5 worm cellular contexts compared by ENCODE assay signal in the genomic region with DNA sequence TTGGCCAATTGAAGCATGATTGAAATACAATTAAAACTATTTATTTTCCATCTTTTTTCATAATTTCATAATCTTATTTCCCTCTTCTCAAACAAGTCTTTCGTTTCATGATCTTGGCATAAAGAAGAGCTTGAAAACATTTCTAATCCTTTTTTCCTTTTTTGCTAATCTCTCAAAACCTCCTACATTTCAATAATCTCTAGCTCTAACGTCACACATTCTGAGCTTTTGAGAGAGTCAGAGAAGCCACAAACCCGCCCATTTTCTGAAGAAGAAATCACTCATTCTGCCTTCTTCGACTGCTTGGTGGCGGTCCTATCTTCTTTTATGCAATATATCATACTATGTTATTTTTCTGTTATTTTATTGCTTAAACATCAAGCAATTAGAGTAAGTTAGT.
TF ChIP-seq lines count a peak whose summit lies in the region.

Gene F58F9.1 (plus strand): TSS at position 251 of the 400 bp plus-strand sequence.

TF ChIP-seq in whole organism, L1 larva, 84 proteins besides CTCF, POLR2A, EP300 and RAD21:
- TF ChIP-seq ztf-11 (tag; optimal IDR thresholded peaks at IDR 0.05; lab: Kevin White, UChicago), result no peak
- no peak for TF ChIP-seq fkh-8 (tag; optimal IDR thresholded peaks at IDR 0.05; lab: Kevin White, UChicago)
- TF ChIP-seq lin-14 (GFP tag; optimal IDR thresholded peaks at IDR 0.05; lab: Kevin White, UChicago), result peak; percentile 64
- peak; percentile 29 for TF ChIP-seq nhr-47 (tag; optimal IDR thresholded peaks at IDR 0.05; lab: Kevin White, UChicago)
- no peak for TF ChIP-seq pag-3 (tag; optimal IDR thresholded peaks at IDR 0.05; lab: Kevin White, UChicago; ENCODE audit: borderline replicate concordance, insufficient read depth)
- peak; percentile 4 for TF ChIP-seq swsn-7 (tag; optimal IDR thresholded peaks at IDR 0.05; lab: Kevin White, UChicago)
- TF ChIP-seq tlp-1 (tag; optimal IDR thresholded peaks at IDR 0.05; lab: Kevin White, UChicago), result no peak
- no peak for TF ChIP-seq sup-37 (GFP tag; optimal IDR thresholded peaks at IDR 0.05; lab: Kevin White, UChicago)
- no peak for TF ChIP-seq hpl-2 (GFP tag; optimal IDR thresholded peaks at IDR 0.05; lab: Kevin White, UChicago)
- no peak for TF ChIP-seq nhr-76 (tag; optimal IDR thresholded peaks at IDR 0.05; lab: Kevin White, UChicago)
- no peak for TF ChIP-seq unc-130 (tag; optimal IDR thresholded peaks at IDR 0.05; lab: Kevin White, UChicago)
- no peak for TF ChIP-seq nhr-71 (tag; optimal IDR thresholded peaks at IDR 0.05; lab: Kevin White, UChicago)
- peak; percentile 9 for TF ChIP-seq egl-13 (tag; optimal IDR thresholded peaks at IDR 0.05; lab: Kevin White, UChicago)
- no peak for TF ChIP-seq sptf-1 (tag; optimal IDR thresholded peaks at IDR 0.05; lab: Kevin White, UChicago)
- no peak for TF ChIP-seq mep-1 (tag; optimal IDR thresholded peaks at IDR 0.05; lab: Kevin White, UChicago)
- peak; percentile 37 for TF ChIP-seq dsc-1 (tag; optimal IDR thresholded peaks at IDR 0.05; lab: Kevin White, UChicago)
- TF ChIP-seq zag-1 (tag; optimal IDR thresholded peaks at IDR 0.05; lab: Kevin White, UChicago), result no peak

TF ChIP-seq in whole organism, L2 larva, 48 proteins besides CTCF, POLR2A, EP300 and RAD21:
- TF ChIP-seq lsy-2 (tag; optimal IDR thresholded peaks at IDR 0.05; lab: Kevin White, UChicago) (peak in 1 of 2 experiments; percentile 37), C34F6.9 (tag; optimal IDR thresholded peaks at IDR 0.05; lab: Kevin White, UChicago) (peak; percentile 24), zag-1 (tag; optimal IDR thresholded peaks at IDR 0.05; lab: Kevin White, UChicago) (no peak), blmp-1 (tag; optimal IDR thresholded peaks at IDR 0.05; lab: Kevin White, UChicago; ENCODE audit: insufficient read depth) (no peak), elt-1 (tag; optimal IDR thresholded peaks at IDR 0.05; lab: Kevin White, UChicago) (no peak), nhr-6 (tag; optimal IDR thresholded peaks at IDR 0.05; lab: Kevin White, UChicago) (no peak), nhr-237 (tag; optimal IDR thresholded peaks at IDR 0.05; lab: Kevin White, UChicago) (no peak), mab-5 (tag; optimal IDR thresholded peaks at IDR 0.05; lab: Kevin White, UChicago) (peak; percentile 36), unc-55 (GFP tag; optimal IDR thresholded peaks at IDR 0.05; lab: Kevin White, UChicago) (peak; percentile 79)

TF ChIP-seq in whole organism, L3 larva, 47 proteins besides CTCF, POLR2A, EP300 and RAD21:
- no peak for TF ChIP-seq nhr-76 (tag; optimal IDR thresholded peaks at IDR 0.05; lab: Kevin White, UChicago)
- TF ChIP-seq nfya-1 (tag; optimal IDR thresholded peaks at IDR 0.05; lab: Kevin White, UChicago; ENCODE audit: insufficient read depth), result peak; percentile 19
- peak; percentile 36 for TF ChIP-seq lin-39 (tag; optimal IDR thresholded peaks at IDR 0.05; lab: Kevin White, UChicago)

TF ChIP-seq in whole organism, L4 larva, 104 proteins besides CTCF, POLR2A, EP300 and RAD21:
- TF ChIP-seq nhr-10 (tag; optimal IDR thresholded peaks at IDR 0.05; lab: Kevin White, UChicago) (no peak), R02D3.7 (tag; optimal IDR thresholded peaks at IDR 0.05; lab: Kevin White, UChicago) (no peak), lsy-2 (tag; optimal IDR thresholded peaks at IDR 0.05; lab: Kevin White, UChicago) (no peak), hlh-30 (tag; optimal IDR thresholded peaks at IDR 0.05; lab: Kevin White, UChicago; ENCODE audit: insufficient read depth) (peak; percentile 6), F44E2.7 (GFP tag; IDR thresholded peaks at IDR 0.05; lab: Robert Waterston, UW) (no peak), unc-62 (GFP tag; optimal IDR thresholded peaks at IDR 0.05 in 1 of 2; lab: Kevin White, UChicago) (peak in 1 of 2 experiments; percentile 16), unc-62 (tag; optimal IDR thresholded peaks at IDR 0.05; lab: Kevin White, UChicago) (no peak), daf-8 (GFP tag; IDR thresholded peaks at IDR 0.05; lab: Robert Waterston, UW) (no peak), aha-1 (tag; lab: Kevin White, UChicago) (peak; percentile 44), duxl-1 (tag; optimal IDR thresholded peaks at IDR 0.05; lab: Kevin White, UChicago; ENCODE audit: poor library complexity) (no peak)

TF ChIP-seq in whole organism, mixed stage, embryonic, 35 proteins besides CTCF, POLR2A, EP300 and RAD21:
- TF ChIP-seq sem-2 (GFP tag; optimal IDR thresholded peaks at IDR 0.05; lab: Kevin White, UChicago) (no peak), ces-1 (GFP tag; optimal IDR thresholded peaks at IDR 0.05; lab: Kevin White, UChicago) (peak; percentile 24)

Comparison
In these comparisons a context has a peak if more than half of its experiments do, and no peak if none do; other contexts are left out.
1. Of the 29 proteins assayed by ChIP-seq in both whole organism, L4 larva and whole organism, L1 larva: peak only in whole organism, L4 larva: aha-1; only in whole organism, L1 larva: none; in both: none; in neither: 27; mixed calls (peak in some experiments, not most) for 1.